Worm (Caenorhabditis elegans) whole organism, young adult: ENCODE measurements around the gene sph-1.

Experiments used
- C06A6.2 ChIP-seq: fragments of 200-800 bp; sonication (Bioruptor generic); conservative IDR thresholded peaks from 2 replicates; pipeline ENCODE4 v1.3.6; 2022; ENCODE audit warnings: missing genetic modification characterization, missing compliant biosample characterization
- F22D6.2 ChIP-seq: sonication (generic microtip); optimal IDR thresholded peaks from 2 replicates; lab custom pipeline; 2016; ENCODE audit warnings: mild to moderate bottlenecking, missing genetic modification characterization, missing compliant biosample characterization
- F37B4.10 ChIP-seq: fragments of 200-800 bp; sonication (Bioruptor generic); IDR thresholded peaks from 2 replicates; pipeline ENCODE4 v1.3.6; 2022; ENCODE audit warnings: missing genetic modification characterization, missing compliant biosample characterization
- F49E8.2 ChIP-seq: sonication (generic microtip); optimal IDR thresholded peaks from 3 replicates; lab custom pipeline; 2017; ENCODE audit warnings: missing genetic modification characterization, mild to moderate bottlenecking, missing compliant biosample characterization, antibody characterized with exemption, moderate library complexity; ENCODE audit not compliant: insufficient read depth
- K11D2.4 ChIP-seq: fragments of 200-800 bp; sonication (Bioruptor generic); IDR thresholded peaks from 2 replicates; pipeline ENCODE4 v1.3.6; 2022; ENCODE audit warnings: missing genetic modification reagents, missing genetic modification characterization, missing compliant biosample characterization
- T26A5.8 ChIP-seq: sonication (generic microtip); optimal IDR thresholded peaks from 2 replicates; lab custom pipeline; 2016; ENCODE audit warnings: missing genetic modification characterization, missing compliant biosample characterization
- Y79H2A.3 ChIP-seq: fragments of 200-800 bp; sonication (Bioruptor generic); conservative IDR thresholded peaks from 2 replicates; pipeline ENCODE4 v1.3.6; 2022; ENCODE audit warnings: missing genetic modification reagents, missing genetic modification characterization, missing compliant biosample characterization
- Y95B8A.8 ChIP-seq: fragments of 200-800 bp; sonication (Bioruptor generic); IDR thresholded peaks from 2 replicates; pipeline ENCODE4 v1.3.6; 2022; ENCODE audit warnings: missing genetic modification reagents, missing genetic modification characterization, missing compliant biosample characterization
- atf-7 ChIP-seq: sonication (generic microtip); optimal IDR thresholded peaks from 2 replicates; lab custom pipeline; 2017; ENCODE audit warnings: mild to moderate bottlenecking, missing genetic modification characterization, missing compliant biosample characterization
- attf-6 ChIP-seq: fragments of 200-800 bp; sonication (Bioruptor generic); IDR thresholded peaks from 2 replicates; pipeline ENCODE4 v1.3.6; 2022; ENCODE audit warnings: missing genetic modification reagents, missing genetic modification characterization, missing compliant biosample characterization
- ceh-40 ChIP-seq: fragments of 200-800 bp; sonication (Bioruptor generic); IDR thresholded peaks from 2 replicates; pipeline ENCODE4 v1.3.6; 2022; ENCODE audit warnings: missing genetic modification characterization, missing compliant biosample characterization
- ceh-91 ChIP-seq: fragments of 200-800 bp; sonication (Bioruptor generic); IDR thresholded peaks from 2 replicates; pipeline ENCODE4 v1.3.6; 2022; ENCODE audit warnings: missing genetic modification reagents, missing genetic modification characterization, missing compliant biosample characterization
- chd-7 ChIP-seq: sonication (generic microtip); optimal IDR thresholded peaks from 2 replicates; lab custom pipeline; 2016; ENCODE audit warnings: mild to moderate bottlenecking, missing genetic modification characterization, moderate library complexity, missing compliant biosample characterization
- egrh-3 ChIP-seq: fragments of 200-800 bp; sonication (Bioruptor generic); IDR thresholded peaks from 2 replicates; pipeline ENCODE4 v1.3.6; 2022; ENCODE audit warnings: missing genetic modification reagents, missing genetic modification characterization, missing compliant biosample characterization
- hlh-12 ChIP-seq: sonication (generic microtip); optimal IDR thresholded peaks from 2 replicates; lab custom pipeline; 2016; ENCODE audit warnings: missing genetic modification characterization, missing compliant biosample characterization
- hrde-1 ChIP-seq: sonication (generic microtip); optimal IDR thresholded peaks from 2 replicates; lab custom pipeline; 2016; ENCODE audit warnings: missing genetic modification characterization, mild to moderate bottlenecking, missing compliant biosample characterization, moderate library complexity, missing genotype, missing genetic modification reagents, borderline replicate concordance
- lag-1 ChIP-seq: fragments of 200-800 bp; sonication (Bioruptor generic); IDR thresholded peaks from 2 replicates; pipeline ENCODE4 v1.3.6; 2022; ENCODE audit warnings: missing genetic modification reagents, missing genetic modification characterization, missing compliant biosample characterization
- let-607 ChIP-seq, 2 experiments: fragments of 200-800 bp in 1 of 2; sonication (Bioruptor generic) in 1 of 2; sonication (generic microtip) in 1 of 2; optimal IDR thresholded peaks; 2 replicates each; lab custom pipeline; 2016 to 2018; ENCODE audit warnings: mild to moderate bottlenecking in 2 of 2, missing compliant biosample characterization in 2 of 2, missing genetic modification characterization in 2 of 2, moderate library complexity in 2 of 2, missing genotype in 1 of 2
- lin-35 ChIP-seq, 3 experiments: fragments of 150-350 bp in 2 of 3; sonication (generic microtip) in 1 of 3; optimal IDR thresholded peaks; 2 replicates each; lab custom pipeline; 2014 to 2018; ENCODE audit warnings: missing biosample characterization in 3 of 3, missing genetic modification characterization in 3 of 3, missing genetic modification reagents in 3 of 3
- lin-40 ChIP-seq: sonication (generic microtip); optimal IDR thresholded peaks from 2 replicates; lab custom pipeline; 2016; ENCODE audit warnings: missing genetic modification characterization, mild to moderate bottlenecking, missing compliant biosample characterization, missing genotype, missing genetic modification reagents
- lin-54 ChIP-seq: fragments of 200-800 bp; sonication (Bioruptor generic); optimal IDR thresholded peaks from 2 replicates; lab custom pipeline; 2018; ENCODE audit warnings: mild to moderate bottlenecking, missing genetic modification characterization, missing compliant biosample characterization
- lsl-1 ChIP-seq: fragments of 200-800 bp; sonication (Bioruptor generic); optimal IDR thresholded peaks from 2 replicates; lab custom pipeline; 2018; ENCODE audit warnings: mild to moderate bottlenecking, missing genetic modification characterization, moderate library complexity, missing compliant biosample characterization
- madf-8 ChIP-seq: fragments of 200-800 bp; sonication (Bioruptor generic); conservative IDR thresholded peaks from 2 replicates; pipeline ENCODE4 v1.3.6; 2022; ENCODE audit warnings: missing genetic modification reagents, missing genetic modification characterization, missing compliant biosample characterization
- mcd-1 ChIP-seq: fragments of 200-800 bp; sonication (Bioruptor generic); IDR thresholded peaks from 2 replicates; pipeline ENCODE4 v1.3.6; 2022; ENCODE audit warnings: missing genetic modification reagents, missing genetic modification characterization, missing compliant biosample characterization
- mxl-1 ChIP-seq: sonication (generic microtip); optimal IDR thresholded peaks from 2 replicates; lab custom pipeline; 2016; ENCODE audit warnings: missing genetic modification characterization, missing compliant biosample characterization
- nfya-2 ChIP-seq: fragments of 200-800 bp; sonication (Bioruptor generic); IDR thresholded peaks from 2 replicates; pipeline ENCODE4 v1.3.6; 2022; ENCODE audit warnings: missing genetic modification reagents, missing genetic modification characterization, missing compliant biosample characterization
- nhr-90 ChIP-seq: sonication (generic microtip); optimal IDR thresholded peaks from 2 replicates; lab custom pipeline; 2016; ENCODE audit warnings: missing genotype, mild to moderate bottlenecking, missing genetic modification characterization, missing compliant biosample characterization
- snpc-1.3 ChIP-seq: sonication (generic microtip); optimal IDR thresholded peaks from 2 replicates; lab custom pipeline; 2017; ENCODE audit warnings: missing genetic modification characterization, mild to moderate bottlenecking, missing compliant biosample characterization, antibody characterized with exemption, moderate library complexity, missing genotype, missing genetic modification reagents; ENCODE audit not compliant: insufficient read depth
- snpc-4 ChIP-seq, 5 experiments: fragments of 150-350 bp in 1 of 5; sonication (generic microtip) in 4 of 5; optimal IDR thresholded peaks; 2 replicates each; lab custom pipeline; 2014 to 2018; ENCODE audit warnings: missing genetic modification characterization in 5 of 5, missing biosample characterization in 3 of 5, antibody characterized with exemption in 2 of 5, mild to moderate bottlenecking in 2 of 5, missing compliant biosample characterization in 2 of 5, missing genotype in 2 of 5, moderate library complexity in 2 of 5, missing genetic modification reagents in 1 of 5
- sptf-2 ChIP-seq: fragments of 200-800 bp; sonication (Bioruptor generic); optimal IDR thresholded peaks from 2 replicates; lab custom pipeline; 2018; ENCODE audit warnings: mild to moderate bottlenecking, missing genetic modification characterization, missing compliant biosample characterization
- zfh-2 ChIP-seq: fragments of 200-800 bp; sonication (Bioruptor generic); conservative IDR thresholded peaks from 2 replicates; pipeline ENCODE4 v1.3.6; 2022; ENCODE audit warnings: missing genetic modification reagents, missing genetic modification characterization, missing compliant biosample characterization
- ztf-28 ChIP-seq: fragments of 200-800 bp; sonication (Bioruptor generic); IDR thresholded peaks from 2 replicates; pipeline ENCODE4 v1.3.6; 2022; ENCODE audit warnings: missing genetic modification reagents, missing genetic modification characterization, missing compliant biosample characterization
- ztf-3 ChIP-seq: fragments of 200-800 bp; sonication (Bioruptor generic); optimal IDR thresholded peaks from 2 replicates; lab custom pipeline; 2018; ENCODE audit warnings: mild to moderate bottlenecking, missing genetic modification characterization, missing compliant biosample characterization
- ztf-6 ChIP-seq: fragments of 200-800 bp; sonication (Bioruptor generic); IDR thresholded peaks from 2 replicates; pipeline ENCODE4 v1.3.6; 2022; ENCODE audit warnings: missing genetic modification reagents, missing genetic modification characterization, missing compliant biosample characterization

The sph-1 gene

ce11 chrIV:8118790-8119189, 14.6 kb downstream of the sph-1 start, which contains the start of gene F42G8.8:
Gene F42G8.8, plus strand, starts transcription at chrIV:8119090.
- TF ChIP-seq madf-8 (GFP tag; lab: Robert Waterston, UW), result no peak
- no peak for TF ChIP-seq lin-35 (GFP tag; optimal IDR thresholded peaks at IDR 0.05; lab: Kevin White, UChicago)
- no peak for TF ChIP-seq sptf-2 (GFP tag; lab: Kevin White, UChicago)
- no peak for TF ChIP-seq lsl-1
- TF ChIP-seq snpc-4 (GFP tag; optimal IDR thresholded peaks at IDR 0.05; lab: Kevin White, UChicago), result no peak
- no peak for TF ChIP-seq snpc-4 (tag; optimal IDR thresholded peaks at IDR 0.05; lab: Kevin White, UChicago)
- TF ChIP-seq ztf-6 (GFP tag; lab: Robert Waterston, UW), result no peak
- no peak for TF ChIP-seq lin-40
- TF ChIP-seq K11D2.4 (GFP tag; lab: Robert Waterston, UW), result no peak
- no peak for TF ChIP-seq nhr-90 (tag; lab: Kevin White, UChicago)
- no peak for TF ChIP-seq chd-7
- no peak for TF ChIP-seq attf-6
- no peak for TF ChIP-seq mxl-1 (tag; lab: Kevin White, UChicago)
- TF ChIP-seq F37B4.10 (GFP tag; lab: Robert Waterston, UW), result no peak
- no peak for TF ChIP-seq Y79H2A.3 (GFP tag; lab: Robert Waterston, UW)
- TF ChIP-seq F49E8.2 (tag; lab: Kevin White, UChicago), result no peak
- TF ChIP-seq lin-54, result no peak
- no peak for TF ChIP-seq mcd-1 (GFP tag; lab: Robert Waterston, UW)
- TF ChIP-seq C06A6.2, result no peak

ce11 chrIV:8115462-8115861, 17.9 kb downstream of the sph-1 start, which contains the start of gene irld-8:
Gene irld-8, plus strand, starts transcription at chrIV:8115762.
- TF ChIP-seq F22D6.2 (tag; lab: Kevin White, UChicago) (no peak), chd-7 (no peak), Y79H2A.3 (GFP tag; lab: Robert Waterston, UW) (no peak)
- TF ChIP-seq, all 124 proteins: peak for 0

- 0 out of 2 replicates have a peak, but pooled peaks have one; percentile 13 for TF ChIP-seq egrh-3 (GFP tag; lab: Robert Waterston, UW)
- TF ChIP-seq lag-1 (GFP tag; lab: Robert Waterston, UW), result no peak
Measured at ce11 chrIV:8114535-8114934, 18.8 kb downstream of the sph-1 start.

ce11 chrIV:8113161-8113560, 20.2 kb downstream of the sph-1 start, which contains the start of gene Y42H9AR.1:
Gene Y42H9AR.1, plus strand, starts transcription at chrIV:8113393.
- peak; percentile 42 for TF ChIP-seq snpc-1.3 (tag; lab: Kevin White, UChicago)
- peak; percentile 86 to 93 for TF ChIP-seq let-607 (tag; optimal IDR thresholded peaks at IDR 0.05; lab: Kevin White, UChicago)
- TF ChIP-seq zfh-2 (GFP tag; lab: Robert Waterston, UW), result no peak
- TF ChIP-seq hrde-1 (tag; lab: Kevin White, UChicago), result no peak
- TF ChIP-seq ztf-28 (GFP tag; lab: Robert Waterston, UW), result no peak

- TF ChIP-seq zfh-2 (GFP tag; lab: Robert Waterston, UW), result no peak
- TF ChIP-seq hlh-12 (tag; lab: Kevin White, UChicago), result no peak
- no peak for TF ChIP-seq ceh-91 (GFP tag; lab: Robert Waterston, UW)
- TF ChIP-seq Y95B8A.8 (GFP tag; lab: Robert Waterston, UW), result no peak
- no peak for TF ChIP-seq atf-7 (tag; lab: Kevin White, UChicago)
- TF ChIP-seq ceh-40 (GFP tag; lab: Robert Waterston, UW), result no peak
- TF ChIP-seq chd-7, result no peak
- no peak for TF ChIP-seq nfya-2 (GFP tag; lab: Robert Waterston, UW)
- TF ChIP-seq T26A5.8, result no peak
- TF ChIP-seq ztf-3, result no peak
Measured at ce11 chrIV:8112646-8113045, 20.7 kb downstream of the sph-1 start.
